Worm (Caenorhabditis elegans): ENCODE data around the gene his-16.

DNA sequence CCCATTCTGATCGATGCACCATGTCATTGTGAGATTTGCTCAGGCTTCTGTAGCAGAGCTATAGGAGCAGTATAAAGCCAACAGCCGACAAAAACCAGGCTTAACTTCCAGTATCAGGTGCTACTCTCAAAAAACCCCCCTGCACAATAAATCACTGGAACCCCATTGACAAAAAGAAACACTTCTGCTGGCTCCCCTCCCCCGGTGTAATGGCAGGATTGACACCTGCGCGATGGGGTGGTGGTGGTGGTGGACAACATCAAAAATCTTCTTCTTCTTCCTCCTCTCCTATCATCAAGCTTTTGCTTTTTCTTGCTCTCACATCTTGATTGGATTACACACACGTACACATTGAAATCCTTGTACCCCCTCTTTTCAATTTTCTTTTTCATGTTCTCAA is 28.2 kb downstream of the his-16 start:
- TF ChIP-seq efl-1 (GFP tag; optimal IDR thresholded peaks at IDR 0.05) (no peak), unc-62 (GFP tag; optimal IDR thresholded peaks at IDR 0.05) (no peak), T26A5.8 (tag; optimal IDR thresholded peaks at IDR 0.05) (no peak), dpl-1 (GFP tag; optimal IDR thresholded peaks at IDR 0.05) (no peak)

Measured in whole organism, young adult.